Worm (Caenorhabditis elegans): Measurements from ENCODE around the gene F25E2.3.

F25E2.3 gene

ce11 chrX:813063-813462 lies at the start of gene F25E2.3:
TSS of gene F25E2.3 (minus strand) at chrX:813163.
- TF ChIP-seq somi-1 (GFP tag; optimal IDR thresholded peaks at IDR 0.05) (no peak), nfya-1 (tag; optimal IDR thresholded peaks at IDR 0.05; ENCODE audit: borderline replicate concordance, insufficient read depth) (no peak), dpff-1 (tag; optimal IDR thresholded peaks at IDR 0.05) (no peak), madf-3 (GFP tag; IDR thresholded peaks at IDR 0.05) (no peak), repo-1 (tag; optimal IDR thresholded peaks at IDR 0.05) (no peak), bed-2 (GFP tag; IDR thresholded peaks at IDR 0.05) (no peak), rpc-1 (optimal IDR thresholded peaks at IDR 0.05) (no peak), rpc-1 (tag; optimal IDR thresholded peaks at IDR 0.05) (no peak), B0336.3 (GFP tag; IDR thresholded peaks at IDR 0.05) (no peak), pha-4 (tag; optimal IDR thresholded peaks at IDR 0.05) (no peak), F33H1.4 (GFP tag; IDR thresholded peaks at IDR 0.05) (no peak)

ce11 chrX:861378-861777 lies 48.4 kb upstream of the F25E2.3 start:
- TF ChIP-seq nfyb-1 (GFP tag; IDR thresholded peaks at IDR 0.05) (no peak), ztf-3 (GFP tag; optimal IDR thresholded peaks at IDR 0.05) (no peak), aptf-2 (GFP tag; conservative IDR thresholded peaks at IDR 0.05) (no peak), ekl-4 (GFP tag; IDR thresholded peaks at IDR 0.05) (no peak), nfya-1 (tag; optimal IDR thresholded peaks at IDR 0.05; ENCODE audit: borderline replicate concordance, insufficient read depth) (no peak), ztf-18 (tag; optimal IDR thresholded peaks at IDR 0.05) (no peak), snpc-1.3 (tag; optimal IDR thresholded peaks at IDR 0.05; ENCODE audit: insufficient read depth) (no peak), mxl-1 (tag; optimal IDR thresholded peaks at IDR 0.05) (no peak), K11D2.4 (GFP tag; IDR thresholded peaks at IDR 0.05) (no peak), repo-1 (tag; optimal IDR thresholded peaks at IDR 0.05) (no peak), T26A5.8 (tag; optimal IDR thresholded peaks at IDR 0.05) (no peak), lin-35 (GFP tag; optimal IDR thresholded peaks at IDR 0.05) (no peak)

ce11 chrX:859401-859800 lies 46.4 kb upstream of the F25E2.3 start, which contains the start of gene F56F10.2:
TSS of gene F56F10.2 (plus strand) at chrX:859615.
- no peak for TF ChIP-seq ZK185.1 (tag; optimal IDR thresholded peaks at IDR 0.05; ENCODE audit: poor library complexity, severe bottlenecking)
- no peak for TF ChIP-seq nhr-80 (tag; optimal IDR thresholded peaks at IDR 0.05)
- no peak for TF ChIP-seq ztf-22 (GFP tag; optimal IDR thresholded peaks at IDR 0.05)
- TF ChIP-seq Y67H2A.10 (GFP tag; conservative IDR thresholded peaks at IDR 0.05) = no peak
- no peak for TF ChIP-seq B0019.2 (GFP tag; conservative IDR thresholded peaks at IDR 0.05)
- no peak for TF ChIP-seq F55B11.4 (tag; optimal IDR thresholded peaks at IDR 0.05; ENCODE audit: borderline replicate concordance, insufficient read depth)
- TF ChIP-seq sptf-2 (GFP tag; optimal IDR thresholded peaks at IDR 0.05) = no peak
- no peak for TF ChIP-seq ceh-40 (GFP tag; IDR thresholded peaks at IDR 0.05)
- TF ChIP-seq zim-3 (tag; optimal IDR thresholded peaks at IDR 0.05) = no peak
- no peak for TF ChIP-seq ccch-3 (GFP tag; optimal IDR thresholded peaks at IDR 0.05)
- no peak for TF ChIP-seq bed-1 (GFP tag; IDR thresholded peaks at IDR 0.05)
- no peak for TF ChIP-seq dox-1 (GFP tag; IDR thresholded peaks at IDR 0.05)
- TF ChIP-seq B0035.1 (tag; optimal IDR thresholded peaks at IDR 0.05) = no peak
- TF ChIP-seq C17E4.6 (GFP tag; IDR thresholded peaks at IDR 0.05) = no peak
- TF ChIP-seq madf-8 (GFP tag; conservative IDR thresholded peaks at IDR 0.05) = no peak
- no peak for TF ChIP-seq F33H1.4 (GFP tag; IDR thresholded peaks at IDR 0.05)
- TF ChIP-seq ceh-79 (tag; optimal IDR thresholded peaks at IDR 0.05) = no peak

Data from whole organism, young adult.